Worm (Caenorhabditis elegans): ENCODE measurements around the gene aexr-1.

- no peak for TF ChIP-seq aly-1 (tag; optimal IDR thresholded peaks at IDR 0.05)
- no peak for TF ChIP-seq flt-1 (GFP tag; IDR thresholded peaks at IDR 0.05)
- no peak for TF ChIP-seq sea-1 (GFP tag; conservative IDR thresholded peaks at IDR 0.05)
- TF ChIP-seq B0310.2 (tag; optimal IDR thresholded peaks at IDR 0.05): no peak
These were observed 43.4 kb downstream of the aexr-1 start for ce11 chrX:6591674-6592073.
